Fruit fly (Drosophila melanogaster): ENCODE measurements around the gene CG9330.

CG9330 gene

DNA sequence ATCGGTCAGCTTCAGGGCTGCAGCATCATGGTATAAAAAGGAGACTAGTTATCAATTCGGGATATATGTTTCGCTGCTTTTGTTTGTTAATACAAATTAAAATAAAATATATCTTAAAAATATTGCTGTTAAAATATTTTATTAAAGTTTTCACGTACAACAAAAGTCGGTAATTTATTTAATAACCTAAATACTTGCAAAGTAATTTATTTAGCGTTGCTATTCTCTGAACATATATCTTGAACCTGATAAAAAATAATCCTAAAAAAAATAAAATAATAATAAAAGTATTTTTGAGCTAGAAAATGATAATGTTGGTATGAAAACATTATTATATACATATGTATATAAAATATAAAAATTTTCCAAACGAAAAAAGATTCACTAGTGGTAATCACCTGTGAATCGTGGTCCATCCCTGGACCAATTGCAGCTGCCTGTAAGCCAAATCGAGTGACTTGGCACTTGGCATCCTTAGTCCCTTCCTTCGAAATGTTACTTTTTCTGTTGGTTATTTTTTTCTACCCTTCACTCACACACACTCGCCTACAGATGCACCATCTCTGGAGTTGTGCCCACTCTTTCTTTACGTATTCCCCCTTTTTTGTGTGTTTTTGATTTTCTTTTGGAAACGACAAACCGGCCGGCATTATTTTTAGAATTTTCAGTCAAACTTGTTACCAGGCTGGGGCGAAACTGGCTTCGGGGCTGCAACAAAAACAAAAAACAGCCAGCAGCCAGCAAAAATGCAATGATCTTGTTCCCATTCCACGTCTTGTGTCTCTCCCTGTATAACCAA, 28.7 kb upstream of the CG9330 start (continued):
- no peak for TF ChIP-seq prd (optimal IDR thresholded peaks at IDR 0.05)
- peak; percentile 31; the same call in 1 of the 3 replicates for TF ChIP-seq prd (GFP tag; IDR thresholded peaks at IDR 0.05)
- TF ChIP-seq Nf-YB (GFP tag; optimal IDR thresholded peaks at IDR 0.05) = peak; percentile 47
- no peak for TF ChIP-seq B-H2 (GFP tag; optimal IDR thresholded peaks at IDR 0.05)
- TF ChIP-seq Gsc (GFP tag; IDR thresholded peaks at IDR 0.05) = no peak
- no peak for TF ChIP-seq CG11560 (tag; IDR thresholded peaks at IDR 0.05)
- no peak for TF ChIP-seq CG2678 (tag; optimal IDR thresholded peaks at IDR 0.05)
- peak; percentile 88 for TF ChIP-seq dmrt11E (tag; optimal IDR thresholded peaks at IDR 0.05)
- TF ChIP-seq h (optimal IDR thresholded peaks at IDR 0.05) = no peak
- TF ChIP-seq run (tag; optimal IDR thresholded peaks at IDR 0.05) = no peak
- TF ChIP-seq Neu2 (GFP tag; optimal IDR thresholded peaks at IDR 0.05; ENCODE audit: borderline replicate concordance) = no peak
- TF ChIP-seq sc (optimal IDR thresholded peaks at IDR 0.05) = no peak
- TF ChIP-seq sc (GFP tag; optimal IDR thresholded peaks at IDR 0.05) = peak; percentile 45
- no peak for TF ChIP-seq HLH3B (GFP tag; IDR thresholded peaks at IDR 0.05)
- TF ChIP-seq CG6813 (GFP tag; optimal IDR thresholded peaks at IDR 0.05) = no peak
- TF ChIP-seq otp (GFP tag; IDR thresholded peaks at IDR 0.05) = no peak
- no peak for TF ChIP-seq CG12299 (tag; optimal IDR thresholded peaks at IDR 0.05)
- TF ChIP-seq gsb-n (tag; optimal IDR thresholded peaks at IDR 0.05) = peak; percentile 58
- no peak for TF ChIP-seq chn (GFP tag; optimal IDR thresholded peaks at IDR 0.05)
- no peak for TF ChIP-seq CG7786 (GFP tag; optimal IDR thresholded peaks at IDR 0.05)
- no peak for TF ChIP-seq CG17385 (GFP tag; optimal IDR thresholded peaks at IDR 0.05)
- peak; percentile 66 for TF ChIP-seq CG9727 (GFP tag; optimal IDR thresholded peaks at IDR 0.05)
- TF ChIP-seq sd (tag; optimal IDR thresholded peaks at IDR 0.05) = peak; percentile 25
- peak; percentile 66 for TF ChIP-seq CG31441 (GFP tag; IDR thresholded peaks at IDR 0.05)
- peak; percentile 51 for TF ChIP-seq CG8924 (tag; optimal IDR thresholded peaks at IDR 0.05)
- TF ChIP-seq mirr (GFP tag; optimal IDR thresholded peaks at IDR 0.05) = no peak
- TF ChIP-seq CG8765 (GFP tag; IDR thresholded peaks at IDR 0.05) = no peak
- TF ChIP-seq CG7372 (GFP tag; IDR thresholded peaks at IDR 0.05) = no peak
- TF ChIP-seq pros (GFP tag; optimal IDR thresholded peaks at IDR 0.05) = no peak
- peak; percentile 13 for TF ChIP-seq tio (GFP tag; optimal IDR thresholded peaks at IDR 0.05)
- no peak for TF ChIP-seq CG16863 (GFP tag; optimal IDR thresholded peaks at IDR 0.05)
- no peak for TF ChIP-seq CG15073 (GFP tag; optimal IDR thresholded peaks at IDR 0.05)
- peak in 1 of 3 experiments; percentile 91 for TF ChIP-seq lola (GFP tag; optimal IDR thresholded peaks at IDR 0.05)
- no peak for TF ChIP-seq vnd (GFP tag; IDR thresholded peaks at IDR 0.05; ENCODE audit: partially characterized antibody)
- TF ChIP-seq CG6689 (GFP tag; IDR thresholded peaks at IDR 0.05) = 0 out of 2 replicates have a peak, but pooled peaks have one; percentile 5
- TF ChIP-seq pnt (GFP tag; optimal IDR thresholded peaks at IDR 0.05) = no peak
- no peak for TF ChIP-seq BEAF-32 (GFP tag; optimal IDR thresholded peaks at IDR 0.05)
- no peak for TF ChIP-seq CG2129 (GFP tag; IDR thresholded peaks at IDR 0.05; ENCODE audit: partially characterized antibody)
- TF ChIP-seq CG11085 (GFP tag; IDR thresholded peaks at IDR 0.05) = no peak
- TF ChIP-seq CG15479 (GFP tag; optimal IDR thresholded peaks at IDR 0.05) = no peak
- no peak for TF ChIP-seq Mad (GFP tag; optimal IDR thresholded peaks at IDR 0.05)
- TF ChIP-seq CG13424 (tag; optimal IDR thresholded peaks at IDR 0.05) = peak; percentile 11
- no peak for TF ChIP-seq Side (GFP tag; optimal IDR thresholded peaks at IDR 0.05)
- TF ChIP-seq pb (GFP tag; optimal IDR thresholded peaks at IDR 0.05) = no peak
- TF ChIP-seq CG10979 (tag; optimal IDR thresholded peaks at IDR 0.05) = peak; percentile 67
- peak; percentile 77 for TF ChIP-seq CG17361 (GFP tag; IDR thresholded peaks at IDR 0.05)
- no peak for TF ChIP-seq ro (GFP tag; IDR thresholded peaks at IDR 0.05)
- TF ChIP-seq CG11723 (GFP tag; optimal IDR thresholded peaks at IDR 0.05) = no peak
- TF ChIP-seq bcd (GFP tag; optimal IDR thresholded peaks at IDR 0.05) = no peak
- TF ChIP-seq schlank (tag; optimal IDR thresholded peaks at IDR 0.05) = no peak
